Worm (Caenorhabditis elegans) whole organism, L4 larva: ENCODE measurements around the gene rexd-1.

ENCODE experiments used
- F49E8.2 ChIP-seq: sonication (generic microtip); optimal IDR thresholded peaks from 2 replicates; lab custom pipeline; 2016; ENCODE audit warnings: missing compliant biosample characterization, mild to moderate bottlenecking, missing genetic modification characterization, borderline replicate concordance
- aha-1 ChIP-seq: fragments of 150-350 bp; peaks from one replicate; lab custom pipeline; 2014; ENCODE audit warnings: missing biosample characterization, missing genetic modification characterization
- ceh-20 ChIP-seq: fragments of 200-800 bp; sonication (Bioruptor generic); IDR thresholded peaks from 2 replicates; pipeline ENCODE4 v1.3.6; 2022; ENCODE audit warnings: missing genetic modification reagents, missing genetic modification characterization, missing compliant biosample characterization
- ceh-28 ChIP-seq: fragments of 150-350 bp; optimal IDR thresholded peaks from 2 replicates; lab custom pipeline; 2014; ENCODE audit warnings: missing biosample characterization, missing genetic modification reagents, missing genetic modification characterization
- ceh-44 ChIP-seq: fragments of 200-800 bp; sonication (Bioruptor generic); IDR thresholded peaks from 2 replicates; pipeline ENCODE4 v1.3.6; 2022; ENCODE audit warnings: missing genetic modification reagents, missing genetic modification characterization, missing compliant biosample characterization
- gei-8 ChIP-seq: fragments of 200-800 bp; sonication (Bioruptor generic); optimal IDR thresholded peaks from 2 replicates; lab custom pipeline; 2018; ENCODE audit warnings: mild to moderate bottlenecking, missing genetic modification characterization, missing compliant biosample characterization
- hlh-30 ChIP-seq: sonication (generic microtip); optimal IDR thresholded peaks from 2 replicates; lab custom pipeline; 2017; ENCODE audit warnings: antibody characterized with exemption, mild to moderate bottlenecking, missing genetic modification characterization, missing compliant biosample characterization; ENCODE audit not compliant: insufficient read depth
- lin-1 ChIP-seq: fragments of 200-800 bp; sonication (Bioruptor generic); IDR thresholded peaks from 2 replicates; pipeline ENCODE4 v1.3.6; 2022; ENCODE audit warnings: missing genetic modification reagents, missing genetic modification characterization, missing compliant biosample characterization
- mxl-2 ChIP-seq: fragments of 200-800 bp; sonication (Bioruptor generic); conservative IDR thresholded peaks from 2 replicates; pipeline ENCODE4 v1.3.6; 2022; ENCODE audit warnings: missing genetic modification reagents, missing genetic modification characterization, missing compliant biosample characterization
- nhr-10 ChIP-seq: fragments of 150-350 bp; optimal IDR thresholded peaks from 2 replicates; lab custom pipeline; 2014; ENCODE audit warnings: missing biosample characterization, missing genetic modification characterization
- nhr-111 ChIP-seq: fragments of 200-800 bp; sonication (Bioruptor generic); optimal IDR thresholded peaks from 2 replicates; lab custom pipeline; 2018; ENCODE audit warnings: mild to moderate bottlenecking, missing genetic modification characterization, missing compliant biosample characterization
- nhr-48 ChIP-seq: sonication (generic microtip); optimal IDR thresholded peaks from 2 replicates; lab custom pipeline; 2016; ENCODE audit warnings: mild to moderate bottlenecking, missing genetic modification characterization, missing compliant biosample characterization
- php-3 ChIP-seq: fragments of 200-800 bp; sonication (Bioruptor generic); IDR thresholded peaks from 2 replicates; pipeline ENCODE4 v1.3.6; 2022; ENCODE audit warnings: missing genetic modification reagents, missing genetic modification characterization, missing compliant biosample characterization
- set-16 ChIP-seq: fragments of 200-800 bp; sonication (Bioruptor generic); IDR thresholded peaks from 2 replicates; pipeline ENCODE4 v1.3.6; 2022; ENCODE audit warnings: missing genetic modification reagents, missing genetic modification characterization, missing compliant biosample characterization
- zfp-2 ChIP-seq: sonication (generic microtip); optimal IDR thresholded peaks from 2 replicates; lab custom pipeline; 2016; ENCODE audit warnings: mild to moderate bottlenecking, missing genetic modification characterization, missing compliant biosample characterization

rexd-1 gene

DNA sequence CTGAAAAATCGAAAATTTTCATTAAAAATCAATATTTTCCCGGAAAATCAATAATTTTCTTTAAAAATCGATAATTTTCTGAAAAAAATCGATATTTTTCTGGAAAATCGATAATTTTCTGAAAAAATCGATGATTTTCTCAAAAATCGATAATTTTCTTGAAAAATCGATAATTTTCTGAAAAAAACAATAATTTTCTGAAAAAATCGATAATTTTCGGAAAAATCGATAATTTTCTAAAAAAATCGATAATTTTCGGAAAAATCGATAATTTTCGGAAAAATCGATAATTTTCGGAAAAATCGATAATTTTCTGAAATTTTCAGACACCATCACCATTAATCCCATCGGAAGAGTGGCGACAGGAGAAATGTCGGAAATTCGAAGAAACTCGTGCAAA lies 44.6 kb downstream of the rexd-1 start:
- TF ChIP-seq ceh-28 (peak; percentile 97), nhr-10 (tag; lab: Kevin White, UChicago) (no peak)

DNA sequence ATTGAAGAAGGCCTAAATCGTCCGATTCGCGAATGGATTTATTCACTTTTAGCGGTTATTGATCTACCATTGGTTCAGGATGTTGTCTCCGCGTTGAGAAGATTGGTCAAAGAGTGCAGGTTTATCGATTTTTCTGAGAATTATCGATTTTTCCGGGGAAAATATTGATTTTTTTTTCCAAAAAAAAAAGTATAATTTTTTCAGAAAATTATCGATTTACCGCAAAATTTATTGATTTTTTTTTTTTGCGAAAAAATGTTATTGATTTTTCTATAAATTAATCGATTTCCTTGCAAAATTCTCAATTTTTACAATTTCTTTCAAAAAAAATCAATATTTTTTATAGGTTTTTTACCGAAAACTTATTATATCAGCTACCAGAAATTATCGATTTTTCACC lies 45.9 kb downstream of the rexd-1 start:
- TF ChIP-seq ceh-28 = peak; percentile 93
- no peak for TF ChIP-seq set-16

DNA sequence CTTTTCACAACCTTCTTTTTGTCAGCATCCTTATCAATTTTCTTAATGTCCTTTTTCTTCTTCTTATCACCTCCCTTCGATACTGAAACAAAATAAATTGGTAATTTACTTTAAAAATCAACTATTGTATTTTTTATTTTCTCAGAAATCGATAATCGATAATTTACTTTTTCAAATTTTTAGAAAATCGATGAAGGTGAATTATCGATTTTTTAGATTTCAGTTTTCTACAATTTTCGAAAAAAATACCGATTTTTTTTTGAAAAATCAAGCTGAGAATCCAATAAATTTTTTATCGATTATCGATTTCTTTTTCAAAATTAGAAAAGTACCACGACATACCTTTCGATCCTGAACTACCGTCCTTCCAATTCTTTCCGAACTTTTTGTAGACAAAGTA lies 48.4 kb downstream of the rexd-1 start:
- TF ChIP-seq ceh-28 (peak; percentile 83), ceh-44 (GFP tag; lab: Robert Waterston, UW) (no peak), hlh-30 (no peak)
- TF ChIP-seq, all 104 proteins: peak for 1

DNA sequence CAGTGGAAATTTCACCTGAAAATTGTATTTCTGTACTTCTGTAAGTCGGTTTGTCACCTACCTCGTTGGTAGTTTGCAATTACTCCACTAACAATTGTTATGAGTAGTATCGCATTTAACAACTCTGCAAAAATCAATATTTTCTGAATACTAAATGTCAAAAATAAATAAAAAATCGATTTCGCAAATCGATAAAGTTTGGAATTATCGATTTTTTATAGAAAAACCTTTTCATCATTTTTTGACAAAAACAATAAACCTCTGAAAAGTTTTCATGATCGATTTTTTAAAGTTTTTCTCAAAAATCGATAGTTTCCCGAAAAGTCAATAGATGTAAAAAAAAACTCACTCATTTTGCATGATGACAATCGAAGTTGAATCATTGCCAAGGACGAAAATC lies 52.6 kb downstream of the rexd-1 start:
- TF ChIP-seq nhr-48 (tag; lab: Kevin White, UChicago) (no peak), ceh-28 (peak; percentile 84)

DNA sequence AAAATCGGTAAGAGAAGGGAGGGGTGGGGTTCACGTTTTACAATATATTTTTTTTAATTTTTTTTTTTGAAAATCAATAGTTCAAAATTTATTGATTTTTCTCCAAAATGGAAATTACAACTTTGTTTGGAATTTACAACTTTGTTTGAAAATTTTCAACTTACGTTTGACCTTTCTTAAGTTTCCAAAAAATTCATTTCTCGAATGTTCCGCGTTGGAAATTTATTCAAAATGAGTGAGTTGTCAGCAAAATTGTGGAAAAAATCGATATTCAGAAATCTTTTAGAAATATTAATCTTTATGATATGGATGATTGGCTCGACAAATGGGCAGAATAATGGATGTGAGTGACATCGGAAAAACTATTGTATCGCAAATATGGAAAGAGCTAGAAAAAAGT lies 53.0 kb downstream of the rexd-1 start, which contains the start of gene B0524.3:
Gene B0524.3 (plus strand): TSS at position 301 of the 400 bp plus-strand sequence.
- TF ChIP-seq gei-8 (no peak), nhr-111 (no peak), mxl-2 (no peak), zfp-2 (no peak), php-3 (GFP tag; lab: Robert Waterston, UW) (no peak)

DNA sequence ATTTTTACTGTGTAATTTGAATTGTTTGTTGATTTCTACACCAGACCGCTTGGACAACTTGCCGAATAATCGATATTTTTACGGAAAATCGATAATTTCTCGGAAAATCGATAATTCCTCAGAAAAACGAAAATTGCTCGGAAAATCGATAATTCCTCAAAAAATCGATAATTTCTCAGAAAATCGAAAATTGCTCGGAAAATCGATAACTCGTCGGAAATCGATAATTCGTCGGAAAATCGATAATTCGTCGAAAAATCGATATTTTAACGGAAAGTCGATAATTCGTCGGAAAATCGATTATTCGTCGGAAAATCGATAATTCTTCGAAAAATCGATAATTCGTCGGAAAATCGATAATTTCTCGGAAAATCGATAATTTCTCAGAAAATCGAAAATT lies 57.8 kb downstream of the rexd-1 start:
- peak; percentile 92 for TF ChIP-seq ceh-28

DNA sequence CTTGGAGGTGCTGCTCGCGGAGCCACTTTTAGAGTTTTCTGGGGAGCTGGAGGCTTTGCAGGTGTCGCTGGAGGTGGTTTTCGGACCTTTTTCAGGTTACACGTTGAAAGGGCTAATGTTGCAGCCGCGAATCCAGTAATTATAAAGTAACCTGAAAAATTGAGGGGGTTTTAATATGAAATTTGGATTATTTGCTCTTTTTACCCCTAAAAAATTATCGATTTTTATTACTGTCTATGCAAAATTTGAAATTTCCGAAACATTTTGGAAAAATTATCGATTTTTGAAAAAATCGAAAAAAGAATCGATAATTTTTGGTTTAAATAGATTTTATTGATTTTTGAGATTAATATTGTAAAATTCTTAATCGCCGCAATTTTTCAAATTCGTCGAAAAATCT lies 59.1 kb downstream of the rexd-1 start:
- TF ChIP-seq aha-1 (peak; percentile 88), ceh-20 (GFP tag; lab: Robert Waterston, UW) (no peak)

DNA sequence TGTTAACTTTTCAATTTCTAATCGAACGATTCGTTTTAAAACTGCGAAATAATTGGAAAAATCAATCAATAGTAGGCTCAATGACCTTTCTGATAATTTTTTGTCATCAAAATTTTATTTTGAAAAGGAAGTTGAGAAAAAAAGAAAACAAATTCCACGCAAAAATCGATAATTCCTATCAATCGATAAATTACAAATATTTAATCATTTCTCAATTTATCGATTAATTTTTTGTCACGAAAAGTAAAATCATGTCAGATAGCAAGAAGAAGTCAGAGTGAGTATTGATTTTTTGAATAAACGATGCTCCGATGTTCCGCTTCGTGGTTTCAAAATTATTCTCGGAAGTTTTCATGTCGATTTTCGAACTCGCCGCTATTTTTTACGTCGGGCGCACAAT lies 59.5 kb downstream of the rexd-1 start, which contains the start of the genes B0524.5 and B0524.2:
Gene B0524.5 (minus strand): TSS at position 40 of the 400 bp plus-strand sequence.
Gene B0524.2 (plus strand): TSS at position 207 of the 400 bp plus-strand sequence.
- TF ChIP-seq F49E8.2 (tag; lab: Kevin White, UChicago) = no peak
- no peak for TF ChIP-seq lin-1 (GFP tag; lab: Robert Waterston, UW)
- TF ChIP-seq ceh-28 = peak; percentile 91
